Worm (Caenorhabditis elegans): ENCODE data around the gene pqn-29.

The pqn-29 gene

DNA sequence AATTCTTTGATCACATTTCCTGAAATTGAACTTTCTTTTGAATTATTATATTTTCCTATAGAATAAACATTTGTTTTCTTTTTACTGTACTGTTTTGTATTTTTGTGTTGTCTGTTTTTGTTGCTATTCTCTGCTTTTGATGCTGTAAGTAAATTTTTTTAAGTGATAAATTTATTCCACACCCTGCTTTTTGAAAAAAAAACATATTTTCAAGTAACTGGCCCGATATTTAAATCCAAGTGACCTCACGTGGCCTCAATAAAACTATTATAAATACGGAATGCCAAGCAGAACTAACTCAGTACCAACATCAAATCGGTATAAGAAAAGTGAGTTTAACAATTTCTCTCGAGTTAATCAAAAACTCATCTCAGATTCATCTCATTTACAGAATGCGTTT is 18.0 kb downstream of the pqn-29 start, which contains the start of gene clec-151 (continued):
- TF ChIP-seq ceh-100 (GFP tag; IDR thresholded peaks at IDR 0.05) (no peak), F57C9.4 (tag; optimal IDR thresholded peaks at IDR 0.05) (no peak), bed-1 (GFP tag; IDR thresholded peaks at IDR 0.05) (no peak), B0035.1 (tag; optimal IDR thresholded peaks at IDR 0.05) (no peak), lsy-27 (tag; optimal IDR thresholded peaks at IDR 0.05; ENCODE audit: borderline replicate concordance, insufficient read depth) (no peak)

- TF ChIP-seq dox-1 (GFP tag; IDR thresholded peaks at IDR 0.05), result peak; percentile 49; the same call in 1 of the 2 replicates
- TF ChIP-seq Y67H2A.10 (GFP tag; conservative IDR thresholded peaks at IDR 0.05), result no peak
- TF ChIP-seq ceh-58 (GFP tag; IDR thresholded peaks at IDR 0.05), result no peak
- peak; percentile 38 for TF ChIP-seq chd-7 (tag; optimal IDR thresholded peaks at IDR 0.05)
- TF ChIP-seq xnd-1 (tag; optimal IDR thresholded peaks at IDR 0.05), result no peak
- TF ChIP-seq nhr-80 (tag; optimal IDR thresholded peaks at IDR 0.05), result no peak
- TF ChIP-seq rec-8 (tag; optimal IDR thresholded peaks at IDR 0.05), result no peak
- no peak for TF ChIP-seq B0261.1 (tag; optimal IDR thresholded peaks at IDR 0.05)
- peak; percentile 76 for TF ChIP-seq lir-1 (GFP tag; conservative IDR thresholded peaks at IDR 0.05)
- 0 out of 2 replicates have a peak, but pooled peaks have one; percentile 3 for TF ChIP-seq hmg-1.2 (GFP tag; IDR thresholded peaks at IDR 0.05)
- no peak for TF ChIP-seq F39B2.1 (GFP tag; IDR thresholded peaks at IDR 0.05)
- no peak for TF ChIP-seq ccch-3 (GFP tag; optimal IDR thresholded peaks at IDR 0.05)
- no peak for TF ChIP-seq hrde-1 (tag; optimal IDR thresholded peaks at IDR 0.05; ENCODE audit: borderline replicate concordance)
- no peak for TF ChIP-seq hmg-20 (GFP tag; IDR thresholded peaks at IDR 0.05)
- TF ChIP-seq egrh-3 (GFP tag; IDR thresholded peaks at IDR 0.05), result peak; percentile 82
- no peak for TF ChIP-seq rcor-1 (GFP tag; IDR thresholded peaks at IDR 0.05)
- no peak for TF ChIP-seq nfyb-1 (GFP tag; IDR thresholded peaks at IDR 0.05)
- TF ChIP-seq dpff-1 (tag; optimal IDR thresholded peaks at IDR 0.05), result no peak
- no peak for TF ChIP-seq tbx-9 (tag; optimal IDR thresholded peaks at IDR 0.05; ENCODE audit: borderline replicate concordance)
- no peak for TF ChIP-seq snpc-4 (GFP tag; optimal IDR thresholded peaks at IDR 0.05)
- TF ChIP-seq snpc-4 (tag; optimal IDR thresholded peaks at IDR 0.05), result no peak
- TF ChIP-seq attf-3 (GFP tag; conservative IDR thresholded peaks at IDR 0.05), result no peak
- peak; percentile 2 for TF ChIP-seq ztf-18 (tag; optimal IDR thresholded peaks at IDR 0.05)
- no peak for TF ChIP-seq nhr-120 (GFP tag; IDR thresholded peaks at IDR 0.05)
- TF ChIP-seq ceh-79 (tag; optimal IDR thresholded peaks at IDR 0.05), result no peak
- no peak for TF ChIP-seq pbrm-1 (GFP tag; IDR thresholded peaks at IDR 0.05)
- TF ChIP-seq F33H1.4 (GFP tag; IDR thresholded peaks at IDR 0.05), result no peak
- TF ChIP-seq mxl-1 (tag; optimal IDR thresholded peaks at IDR 0.05), result no peak
- TF ChIP-seq bed-2 (GFP tag; IDR thresholded peaks at IDR 0.05), result no peak
- no peak for TF ChIP-seq aptf-3 (GFP tag; IDR thresholded peaks at IDR 0.05)
- peak; percentile 29 for TF ChIP-seq lsl-1 (GFP tag; optimal IDR thresholded peaks at IDR 0.05)
- no peak for TF ChIP-seq sdz-38 (tag; optimal IDR thresholded peaks at IDR 0.05)
- peak; percentile 25 for TF ChIP-seq F57A8.1 (GFP tag; optimal IDR thresholded peaks at IDR 0.05)
- peak; percentile 50 for TF ChIP-seq ztf-3 (GFP tag; optimal IDR thresholded peaks at IDR 0.05)
- TF ChIP-seq tlf-1 (GFP tag; optimal IDR thresholded peaks at IDR 0.05), result no peak
- TF ChIP-seq F37B4.10 (GFP tag; IDR thresholded peaks at IDR 0.05), result no peak
- no peak for TF ChIP-seq bed-1 (GFP tag; IDR thresholded peaks at IDR 0.05)
Observed at ce11 chrIII:4626148-4626922, 19.8 kb downstream of the pqn-29 start.

Measured in whole organism, young adult.